Worm (Caenorhabditis elegans): Measurements from ENCODE around the gene F55F10.3.

- TF ChIP-seq ceh-13 (GFP tag; optimal IDR thresholded peaks at IDR 0.05) (no peak), ceh-36 (tag; optimal IDR thresholded peaks at IDR 0.05) (no peak), flt-1 (GFP tag; IDR thresholded peaks at IDR 0.05) (no peak), ama-1 (optimal IDR thresholded peaks at IDR 0.05) (no peak), hmbx-1 (tag; optimal IDR thresholded peaks at IDR 0.05) (no peak), scrt-1 (GFP tag; IDR thresholded peaks at IDR 0.05) (no peak), tbx-11 (GFP tag; IDR thresholded peaks at IDR 0.05) (no peak), hnd-1 (tag; optimal IDR thresholded peaks at IDR 0.05) (no peak), ets-7 (tag; optimal IDR thresholded peaks at IDR 0.05) (no peak), tra-4 (tag; optimal IDR thresholded peaks at IDR 0.05) (no peak), sea-1 (GFP tag; conservative IDR thresholded peaks at IDR 0.05) (no peak), tbx-37 (GFP tag; conservative IDR thresholded peaks at IDR 0.05) (no peak), aly-1 (tag; optimal IDR thresholded peaks at IDR 0.05) (no peak)
Measured at ce11 chrIV:4397111-4397510, 37.4 kb downstream of the F55F10.3 start.

All from whole organism, early embryonic.